Fruit fly (Drosophila melanogaster) whole organism, wandering third instar larva: Measurements from ENCODE around the gene CG17344.

Experiments
- Abd-B ChIP-seq: fragments of >200 bp; optimal IDR thresholded peaks from 2 replicates; lab custom pipeline; 2017; ENCODE audit warnings: missing biosample characterization, missing genetic modification characterization
- CG32264 ChIP-seq: fragments of 200-800 bp; sonication (Bioruptor generic); optimal IDR thresholded peaks from 2 replicates; lab custom pipeline; 2016; ENCODE audit warnings: missing biosample characterization, missing genetic modification characterization
- CG9705 ChIP-seq: fragments of 200-800 bp; sonication (Bioruptor generic); optimal IDR thresholded peaks from 2 replicates; lab custom pipeline; 2018; ENCODE audit warnings: missing biosample characterization, mild to moderate bottlenecking, missing genetic modification characterization
- CrebA ChIP-seq: fragments of 200-800 bp; sonication (Bioruptor generic); optimal IDR thresholded peaks from 2 replicates; lab custom pipeline; 2016; ENCODE audit warnings: missing biosample characterization, mild to moderate bottlenecking, missing genetic modification characterization, borderline replicate concordance
- Dfd ChIP-seq: fragments of >200 bp; optimal IDR thresholded peaks from 2 replicates; lab custom pipeline; 2017; ENCODE audit warnings: missing biosample characterization, missing genetic modification characterization
- Dif ChIP-seq: fragments of 200-275, 200-300 bp; sonication (Bioruptor generic); optimal IDR thresholded peaks from 2 replicates; lab custom pipeline; 2018; ENCODE audit warnings: missing biosample characterization, missing genetic modification characterization; ENCODE audit not compliant: partially characterized antibody
- GATAd ChIP-seq: sonication (Bioruptor generic); optimal IDR thresholded peaks from 2 replicates; lab custom pipeline; 2016; ENCODE audit warnings: missing biosample characterization, missing genetic modification characterization
- HLH106 ChIP-seq: fragments of 200-800 bp; optimal IDR thresholded peaks from 3 replicates; lab custom pipeline; 2019; ENCODE audit warnings: missing biosample characterization, mild to moderate bottlenecking, missing genetic modification characterization, moderate library complexity
- Hnf4 ChIP-seq: fragments of 200-800 bp; sonication (Bioruptor generic); optimal IDR thresholded peaks from 2 replicates; lab custom pipeline; 2016; ENCODE audit warnings: missing biosample characterization, mild to moderate bottlenecking, missing genetic modification characterization
- Hr78 ChIP-seq: fragments of >200 bp; optimal IDR thresholded peaks from 2 replicates; lab custom pipeline; 2017; ENCODE audit warnings: missing biosample characterization, missing genetic modification characterization
- Hr83 ChIP-seq: fragments of 200-300 bp; sonication (Bioruptor generic); optimal IDR thresholded peaks from 2 replicates; lab custom pipeline; 2016; ENCODE audit warnings: missing biosample characterization, mild to moderate bottlenecking, missing genetic modification characterization, moderate library complexity; ENCODE audit not compliant: poor library complexity, severe bottlenecking
- Jra ChIP-seq: sonication (Bioruptor generic); optimal IDR thresholded peaks from 2 replicates; lab custom pipeline; 2016; ENCODE audit warnings: missing biosample characterization, missing genetic modification characterization
- Mio ChIP-seq: sonication (Bioruptor generic); optimal IDR thresholded peaks from 2 replicates; lab custom pipeline; 2016; ENCODE audit warnings: missing biosample characterization, missing genetic modification characterization
- Myc ChIP-seq: fragments of >200 bp; optimal IDR thresholded peaks from 2 replicates; lab custom pipeline; 2017
- N ChIP-seq: fragments of >200 bp; optimal IDR thresholded peaks from 2 replicates; lab custom pipeline; 2018; ENCODE audit warnings: missing biosample characterization, missing external identifiers, missing genetic modification characterization
- OdsH ChIP-seq: fragments of 200-800 bp; sonication (Bioruptor generic); optimal IDR thresholded peaks from 2 replicates; lab custom pipeline; 2016; ENCODE audit warnings: missing biosample characterization, mild to moderate bottlenecking, missing genetic modification characterization
- Rel ChIP-seq, 2 experiments: fragments of 200-800 bp; sonication (Bioruptor generic) in 1 of 2; optimal IDR thresholded peaks; 2 replicates in 1 of 2; 3 replicates in 1 of 2; lab custom pipeline; 2016 to 2019; ENCODE audit warnings: mild to moderate bottlenecking in 2 of 2, missing biosample characterization in 2 of 2, missing genetic modification characterization in 2 of 2, moderate library complexity in 1 of 2
- Sp1 ChIP-seq: fragments of 200-800 bp; sonication (Bioruptor generic); optimal IDR thresholded peaks from 3 replicates; lab custom pipeline; 2019; ENCODE audit warnings: missing biosample characterization, mild to moderate bottlenecking, missing genetic modification characterization, moderate library complexity
- Vsx2 ChIP-seq: fragments of 200-300, 225-300 bp; sonication (Bioruptor generic); optimal IDR thresholded peaks from 2 replicates; lab custom pipeline; 2018; ENCODE audit warnings: missing biosample characterization, missing genetic modification characterization; ENCODE audit not compliant: partially characterized antibody
- br ChIP-seq: fragments of 200-800 bp; sonication (Bioruptor generic); optimal IDR thresholded peaks from 2 replicates; lab custom pipeline; 2016; ENCODE audit warnings: missing biosample characterization, missing genetic modification characterization
- brk ChIP-seq: fragments of 200-800 bp; sonication (Bioruptor generic); optimal IDR thresholded peaks from 2 replicates; lab custom pipeline; 2016; ENCODE audit warnings: missing biosample characterization, mild to moderate bottlenecking, missing genetic modification characterization
- dl ChIP-seq, 2 experiments: fragments of 175-275, 200-275 bp in 1 of 2; fragments of 200-275 bp in 1 of 2; sonication (Bioruptor generic); optimal IDR thresholded peaks; lab custom pipeline; 2018; ENCODE audit warnings: mild to moderate bottlenecking in 2 of 2, missing biosample characterization in 2 of 2, missing genetic modification characterization in 2 of 2, moderate library complexity in 2 of 2; ENCODE audit not compliant: partially characterized antibody in 2 of 2, insufficient read depth in 1 of 2
- dmrt93B ChIP-seq: fragments of 200-800 bp; sonication (Bioruptor generic); optimal IDR thresholded peaks from 2 replicates; lab custom pipeline; 2018; ENCODE audit warnings: missing biosample characterization, mild to moderate bottlenecking, missing genetic modification characterization
- dsf ChIP-seq: sonication (Bioruptor generic); optimal IDR thresholded peaks from 2 replicates; lab custom pipeline; 2016; ENCODE audit warnings: missing biosample characterization, missing genetic modification characterization, borderline replicate concordance
- ey ChIP-seq: fragments of 200-800 bp; sonication (Bioruptor generic); optimal IDR thresholded peaks from 2 replicates; lab custom pipeline; 2016; ENCODE audit warnings: missing biosample characterization, missing genetic modification characterization
- foxo ChIP-seq, 2 experiments: fragments of 200-800 bp; sonication (Bioruptor generic); optimal IDR thresholded peaks; 2 replicates in 1 of 2; 3 replicates in 1 of 2; lab custom pipeline; 2016 to 2017; ENCODE audit warnings: missing biosample characterization in 2 of 2, missing genetic modification characterization in 2 of 2
- fru ChIP-seq: fragments of 200-800 bp; sonication (Bioruptor generic); optimal IDR thresholded peaks from 3 replicates; lab custom pipeline; 2016; ENCODE audit warnings: missing biosample characterization, mild to moderate bottlenecking, missing genetic modification characterization
- h ChIP-seq: fragments of 200-800 bp; sonication (Bioruptor generic); optimal IDR thresholded peaks from 3 replicates; lab custom pipeline; 2016; ENCODE audit warnings: missing biosample characterization, mild to moderate bottlenecking, missing genetic modification characterization
- jim ChIP-seq: fragments of 175-275, 200-325 bp; sonication (Bioruptor generic); optimal IDR thresholded peaks from 2 replicates; lab custom pipeline; 2016; ENCODE audit warnings: missing biosample characterization, mild to moderate bottlenecking, missing genetic modification characterization
- lola ChIP-seq: fragments of >200 bp; optimal IDR thresholded peaks from 2 replicates; lab custom pipeline; 2017; ENCODE audit warnings: missing biosample characterization, missing genetic modification characterization
- pan ChIP-seq: fragments of >200 bp; optimal IDR thresholded peaks from 2 replicates; lab custom pipeline; 2017
- psq ChIP-seq: fragments of 200-800 bp; sonication (Bioruptor generic); optimal IDR thresholded peaks from 3 replicates; lab custom pipeline; 2017; ENCODE audit warnings: missing biosample characterization, mild to moderate bottlenecking, missing genetic modification characterization, moderate library complexity
- rgr ChIP-seq: fragments of 200-800 bp; sonication (Bioruptor generic); optimal IDR thresholded peaks from 3 replicates; lab custom pipeline; 2016; ENCODE audit warnings: missing biosample characterization, mild to moderate bottlenecking, missing genetic modification characterization
- sage ChIP-seq: fragments of 200-800 bp; sonication (Bioruptor generic); optimal IDR thresholded peaks from 2 replicates; lab custom pipeline; 2016; ENCODE audit warnings: missing biosample characterization, mild to moderate bottlenecking, missing genetic modification characterization
- sv ChIP-seq: fragments of 200-800 bp; sonication (Bioruptor generic); optimal IDR thresholded peaks from 3 replicates; lab custom pipeline; 2016; ENCODE audit warnings: missing biosample characterization, missing genetic modification characterization
- tai ChIP-seq: sonication (Bioruptor generic); optimal IDR thresholded peaks from 2 replicates; lab custom pipeline; 2016; ENCODE audit warnings: missing biosample characterization, missing genetic modification characterization
- usp ChIP-seq: fragments of >200 bp; optimal IDR thresholded peaks from 2 replicates; lab custom pipeline; 2017; ENCODE audit warnings: missing biosample characterization, missing genetic modification characterization
- woc ChIP-seq: sonication (Bioruptor generic); optimal IDR thresholded peaks from 2 replicates; lab custom pipeline; 2016; ENCODE audit warnings: missing biosample characterization, mild to moderate bottlenecking, missing genetic modification characterization

The CG17344 gene

dm6 chr2L:19140257-19140983 is 38.6 kb downstream of the CG17344 start (continued):
- no peak for TF ChIP-seq N (GFP tag; lab: Kevin White, UChicago)
- TF ChIP-seq Abd-B = no peak
- TF ChIP-seq dl (GFP tag; optimal IDR thresholded peaks at IDR 0.05; lab: Kevin White, UChicago; ENCODE audit: insufficient read depth in 1 of 2, partially characterized antibody in 2 of 2) = no peak
- no peak for TF ChIP-seq Jra (GFP tag; lab: Kevin White, UChicago)
- no peak for TF ChIP-seq sage (GFP tag; lab: Kevin White, UChicago)
- TF ChIP-seq tai (GFP tag; lab: Kevin White, UChicago) = no peak
- no peak for TF ChIP-seq CG32264 (GFP tag; lab: Kevin White, UChicago)
- no peak for TF ChIP-seq Hnf4
- TF ChIP-seq Sp1 = peak; percentile 66
- TF ChIP-seq jim (GFP tag; lab: Kevin White, UChicago) = no peak
- TF ChIP-seq sv (GFP tag; lab: Kevin White, UChicago) = no peak

- TF ChIP-seq ey (GFP tag; lab: Kevin White, UChicago) = peak; percentile 47
- peak; percentile 48 for TF ChIP-seq sv (GFP tag; lab: Kevin White, UChicago)
- peak; percentile 36 for TF ChIP-seq br (GFP tag; lab: Kevin White, UChicago)
- no peak for TF ChIP-seq GATAd (GFP tag; lab: Kevin White, UChicago)
- no peak for TF ChIP-seq Hnf4
- TF ChIP-seq OdsH = peak; percentile 15
- no peak for TF ChIP-seq sage (GFP tag; lab: Kevin White, UChicago)
- TF ChIP-seq dl (GFP tag; optimal IDR thresholded peaks at IDR 0.05; lab: Kevin White, UChicago; ENCODE audit: insufficient read depth in 1 of 2, partially characterized antibody in 2 of 2) = no peak
- TF ChIP-seq tai (GFP tag; lab: Kevin White, UChicago) = no peak
- no peak for TF ChIP-seq Hr83
- TF ChIP-seq Rel (GFP tag; optimal IDR thresholded peaks at IDR 0.05; lab: Kevin White, UChicago) = no peak
- TF ChIP-seq Rel (tag; optimal IDR thresholded peaks at IDR 0.05; lab: Kevin White, UChicago) = no peak
- no peak for TF ChIP-seq Hr78 (GFP tag; lab: Kevin White, UChicago)
- no peak for TF ChIP-seq Jra (GFP tag; lab: Kevin White, UChicago)
- no peak for TF ChIP-seq rgr (GFP tag; lab: Kevin White, UChicago)
- no peak for TF ChIP-seq lola
- no peak for TF ChIP-seq Dfd (GFP tag; lab: Kevin White, UChicago)
- no peak for TF ChIP-seq N (GFP tag; lab: Kevin White, UChicago)
- no peak for TF ChIP-seq Mio (GFP tag; lab: Kevin White, UChicago)
- TF ChIP-seq CG32264 (GFP tag; lab: Kevin White, UChicago) = no peak
- TF ChIP-seq dmrt93B (GFP tag; lab: Kevin White, UChicago) = peak; percentile 0
- TF ChIP-seq brk (GFP tag; lab: Kevin White, UChicago) = no peak
- TF ChIP-seq HLH106 (tag; lab: Kevin White, UChicago) = peak; percentile 39
- no peak for TF ChIP-seq Vsx2 (GFP tag; lab: Kevin White, UChicago)
- no peak for TF ChIP-seq CG9705 (GFP tag; lab: Kevin White, UChicago)
- no peak for TF ChIP-seq CrebA (GFP tag; lab: Kevin White, UChicago)
- TF ChIP-seq Dif = no peak
- TF ChIP-seq Myc (lab: Kevin White, UChicago) = no peak
- TF ChIP-seq h (GFP tag; lab: Kevin White, UChicago) = peak; percentile 61
- no peak for TF ChIP-seq usp (GFP tag; lab: Kevin White, UChicago)
- TF ChIP-seq psq (GFP tag; lab: Kevin White, UChicago) = no peak
- peak; percentile 24 for TF ChIP-seq fru (GFP tag; lab: Kevin White, UChicago)
Observed at dm6 chr2L:19140984-19141262, 39.1 kb downstream of the CG17344 start.

- TF ChIP-seq Abd-B (no peak), Hnf4 (peak; percentile 74), jim (GFP tag; lab: Kevin White, UChicago) (no peak), Jra (GFP tag; lab: Kevin White, UChicago) (peak; percentile 16), Dif (peak; percentile 10), woc (GFP tag; lab: Kevin White, UChicago) (peak; percentile 77), Vsx2 (GFP tag; lab: Kevin White, UChicago) (no peak), dsf (peak; percentile 65), CrebA (GFP tag; lab: Kevin White, UChicago) (peak; percentile 8), sv (GFP tag; lab: Kevin White, UChicago) (peak; percentile 63), Hr83 (no peak), rgr (GFP tag; lab: Kevin White, UChicago) (peak; percentile 87), ey (GFP tag; lab: Kevin White, UChicago) (peak; percentile 91), Dfd (GFP tag; lab: Kevin White, UChicago) (peak; percentile 95), pan (lab: Kevin White, UChicago) (no peak), tai (GFP tag; lab: Kevin White, UChicago) (peak; percentile 63), brk (GFP tag; lab: Kevin White, UChicago) (peak; percentile 58), GATAd (GFP tag; lab: Kevin White, UChicago) (no peak), Rel (GFP tag; optimal IDR thresholded peaks at IDR 0.05; lab: Kevin White, UChicago) (peak; percentile 56), Rel (tag; optimal IDR thresholded peaks at IDR 0.05; lab: Kevin White, UChicago) (peak; percentile 26), OdsH (peak; percentile 88), br (GFP tag; lab: Kevin White, UChicago) (peak; percentile 89), usp (GFP tag; lab: Kevin White, UChicago) (no peak), foxo (GFP tag; optimal IDR thresholded peaks at IDR 0.05; lab: Kevin White, UChicago) (peak; percentile 21 to 90), N (GFP tag; lab: Kevin White, UChicago) (no peak), fru (GFP tag; lab: Kevin White, UChicago) (peak; percentile 87), Myc (lab: Kevin White, UChicago) (no peak), h (GFP tag; lab: Kevin White, UChicago) (peak; percentile 91), sage (GFP tag; lab: Kevin White, UChicago) (peak; percentile 77), HLH106 (tag; lab: Kevin White, UChicago) (peak; percentile 91), Sp1 (peak; percentile 93)
Observed at dm6 chr2L:19141435-19142126, 39.7 kb downstream of the CG17344 start.
